Fruit fly (Drosophila melanogaster): ENCODE data around the gene Papst2.

The Papst2 gene

DNA sequence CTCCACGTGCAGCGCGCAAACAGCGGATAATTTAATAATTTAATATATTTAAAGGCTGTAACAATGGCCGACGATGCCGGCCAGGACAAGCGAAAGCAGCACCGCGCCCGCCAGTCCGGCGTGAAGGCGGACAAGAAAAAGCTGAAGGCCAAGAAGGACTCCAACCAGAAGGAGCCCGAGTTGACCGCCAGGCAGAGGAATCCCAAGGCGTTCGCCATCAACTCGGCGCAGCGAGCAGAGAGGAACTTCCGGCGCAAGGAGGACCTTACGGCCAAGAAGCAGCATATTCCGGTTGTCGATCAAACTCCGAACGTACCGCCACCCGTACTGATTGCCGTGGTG is 26.1 kb upstream of the Papst2 start (continued):
- TF ChIP-seq otp (GFP tag; IDR thresholded peaks at IDR 0.05) (no peak), HLH3B (GFP tag; IDR thresholded peaks at IDR 0.05) (no peak), Kr (GFP tag; optimal IDR thresholded peaks at IDR 0.05) (no peak), bbx (GFP tag; IDR thresholded peaks at IDR 0.05; ENCODE audit: partially characterized antibody) (no peak), CG13296 (GFP tag; optimal IDR thresholded peaks at IDR 0.05) (no peak), CG4730 (GFP tag; IDR thresholded peaks at IDR 0.05) (no peak), CG43689 (GFP tag; IDR thresholded peaks at IDR 0.05) (no peak), CG10274 (GFP tag; optimal IDR thresholded peaks at IDR 0.05) (no peak), so (GFP tag; IDR thresholded peaks at IDR 0.05) (no peak), Antp (GFP tag; optimal IDR thresholded peaks at IDR 0.05) (no peak), org-1 (GFP tag; optimal IDR thresholded peaks at IDR 0.05) (no peak), Dll (GFP tag; IDR thresholded peaks at IDR 0.05; ENCODE audit: partially characterized antibody) (0 out of 4 replicates have a peak, but pooled peaks have one; percentile 1), CG8359 (GFP tag; optimal IDR thresholded peaks at IDR 0.05; ENCODE audit: borderline replicate concordance) (no peak), dysf (GFP tag; IDR thresholded peaks at IDR 0.05) (no peak), pnt (GFP tag; optimal IDR thresholded peaks at IDR 0.05) (no peak), pan (optimal IDR thresholded peaks at IDR 0.05) (no peak), pan (GFP tag; optimal IDR thresholded peaks at IDR 0.05 in 1 of 2, IDR thresholded peaks at IDR 0.05 in 1 of 2) (peak in 1 of 2 experiments; percentile 1), Dip2 (GFP tag; IDR thresholded peaks at IDR 0.05) (no peak)

DNA sequence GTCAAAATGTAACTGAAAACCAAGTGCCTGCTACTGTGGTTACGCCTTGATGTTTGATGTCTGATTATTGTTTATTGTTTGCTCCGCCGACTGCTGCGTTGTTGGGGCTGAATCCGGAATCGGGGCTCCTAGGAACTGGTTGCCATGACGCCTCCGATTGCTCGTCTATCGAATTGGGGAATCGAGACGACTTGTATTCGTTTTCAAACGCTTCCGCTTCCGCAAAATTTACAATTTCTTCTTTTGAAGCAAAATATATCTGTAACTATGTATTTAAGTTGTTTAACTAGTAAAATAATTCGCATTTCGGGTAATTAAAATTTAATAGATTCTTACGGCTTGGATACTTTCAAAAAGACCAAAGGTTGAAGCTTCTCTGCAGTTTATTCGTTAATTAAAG is 19.8 kb upstream of the Papst2 start, which contains the start of gene CG6652:
TSS of gene CG6652 (minus strand) at position 101 of the 400 bp plus-strand sequence.
- TF ChIP-seq Lhr (GFP tag; optimal IDR thresholded peaks at IDR 0.05) (no peak), Rfx (GFP tag; IDR thresholded peaks at IDR 0.05) (peak; percentile 15; the same call in 1 of the 2 replicates)

DNA sequence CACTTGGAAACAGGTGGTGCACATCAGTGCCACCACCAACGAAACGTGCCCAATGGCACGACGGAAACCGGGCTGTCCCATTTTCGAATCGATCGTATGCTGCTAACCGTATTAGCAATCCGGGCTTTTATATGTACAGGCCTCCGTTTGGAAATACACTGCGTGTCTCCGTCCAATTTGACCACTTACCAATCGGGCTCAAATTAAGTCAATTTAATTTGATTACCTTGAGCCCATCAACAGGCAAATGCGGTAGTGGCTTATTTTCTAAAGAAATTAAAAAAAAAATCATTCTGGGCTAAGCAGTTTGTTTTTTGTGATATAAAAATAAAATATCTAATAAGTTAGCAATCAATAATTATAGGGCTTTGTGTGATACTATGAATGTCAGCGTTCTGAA is 19.0 kb upstream of the Papst2 start, which contains the start of gene a10:
TSS of gene a10 (minus strand) at position 101 of the 400 bp plus-strand sequence.
- TF ChIP-seq maf-S (GFP tag; optimal IDR thresholded peaks at IDR 0.05) (no peak), Med (GFP tag) (peak; percentile 17)

DNA sequence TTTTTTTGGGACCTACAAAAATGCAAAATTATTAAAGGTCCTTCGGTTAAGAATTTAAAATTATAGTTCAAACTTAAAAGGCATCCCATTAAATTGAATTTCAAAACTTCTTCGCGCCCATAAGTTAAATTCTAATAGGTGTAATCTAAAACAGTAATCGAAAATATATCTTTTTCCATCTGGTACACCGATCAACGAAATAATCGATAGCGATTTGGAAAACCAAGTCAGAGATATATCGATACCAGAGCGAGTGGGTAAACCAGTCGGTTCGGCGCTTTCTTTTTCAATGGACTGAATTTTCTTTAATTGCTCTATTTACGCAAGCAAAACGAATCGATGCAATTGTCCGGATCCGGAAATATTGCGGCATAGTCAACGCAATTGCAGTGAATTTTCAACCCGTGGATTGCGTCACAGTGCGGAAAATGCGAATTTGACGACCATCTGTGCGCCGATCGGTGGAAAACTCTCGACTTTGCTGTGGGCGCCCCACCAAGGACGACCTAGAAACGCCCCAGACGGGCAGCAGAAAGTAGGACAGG is 18.4 kb upstream of the Papst2 start, which contains the start of gene Fit2:
TSS of gene Fit2 (plus strand) at position 234 of the 545 bp plus-strand sequence.
- TF ChIP-seq bowl (GFP tag; IDR thresholded peaks at IDR 0.05): no peak
- TF ChIP-seq CG7745 (tag; optimal IDR thresholded peaks at IDR 0.05): no peak
- no peak for TF ChIP-seq sqz (GFP tag; optimal IDR thresholded peaks at IDR 0.05)
- no peak for TF ChIP-seq CG10959 (GFP tag; IDR thresholded peaks at IDR 0.05)
- TF ChIP-seq CG43689 (GFP tag; IDR thresholded peaks at IDR 0.05): no peak
- no peak for TF ChIP-seq gro (GFP tag; optimal IDR thresholded peaks at IDR 0.05)
- no peak for TF ChIP-seq Fer1 (GFP tag; optimal IDR thresholded peaks at IDR 0.05)
- TF ChIP-seq Sry-β (GFP tag; optimal IDR thresholded peaks at IDR 0.05): no peak
- TF ChIP-seq CG4424 (GFP tag; optimal IDR thresholded peaks at IDR 0.05): no peak
- TF ChIP-seq CG11504 (tag; optimal IDR thresholded peaks at IDR 0.05): no peak
- TF ChIP-seq MESR4 (GFP tag; optimal IDR thresholded peaks at IDR 0.05): peak; percentile 62
- peak; percentile 93 for TF ChIP-seq unc-4 (GFP tag; IDR thresholded peaks at IDR 0.05; ENCODE audit: partially characterized antibody)
- TF ChIP-seq CG8944 (GFP tag; optimal IDR thresholded peaks at IDR 0.05): no peak
- TF ChIP-seq CG14710 (tag; optimal IDR thresholded peaks at IDR 0.05): peak; percentile 76
- TF ChIP-seq cato (GFP tag; optimal IDR thresholded peaks at IDR 0.05; ENCODE audit: borderline replicate concordance): no peak
- TF ChIP-seq sisA (GFP tag; IDR thresholded peaks at IDR 0.05): no peak
- TF ChIP-seq NC2α (GFP tag; optimal IDR thresholded peaks at IDR 0.05): no peak
- TF ChIP-seq Nf-YA (GFP tag; IDR thresholded peaks at IDR 0.05): no peak
- TF ChIP-seq her (GFP tag; optimal IDR thresholded peaks at IDR 0.05): no peak
- no peak for TF ChIP-seq abd-A (tag; optimal IDR thresholded peaks at IDR 0.05)
- TF ChIP-seq CG4730 (GFP tag; IDR thresholded peaks at IDR 0.05): no peak
- TF ChIP-seq luna (GFP tag; optimal IDR thresholded peaks at IDR 0.05): no peak
- no peak for TF ChIP-seq CG11696 (GFP tag; IDR thresholded peaks at IDR 0.05)
- TF ChIP-seq CG2116 (GFP tag; optimal IDR thresholded peaks at IDR 0.05): peak; percentile 91
- TF ChIP-seq CG4707 (GFP tag; optimal IDR thresholded peaks at IDR 0.05): no peak
- TF ChIP-seq CG17802 (tag; optimal IDR thresholded peaks at IDR 0.05): no peak
- TF ChIP-seq lbe (GFP tag; optimal IDR thresholded peaks at IDR 0.05): no peak

All from whole organism, embryonic.